Fruit fly (Drosophila melanogaster): Measurements from ENCODE around the gene Acyp2.

Gene Acyp2

dm6 chr3R:15792427-15792826, at the start of gene Acyp2:
Acyp2 (plus strand) TSS chr3R:15792688.
- TF ChIP-seq D1 (tag; optimal IDR thresholded peaks at IDR 0.05), result no peak
- no peak for TF ChIP-seq CG13204 (GFP tag; optimal IDR thresholded peaks at IDR 0.05)
- TF ChIP-seq CG8159 (tag; optimal IDR thresholded peaks at IDR 0.05), result no peak

DNA sequence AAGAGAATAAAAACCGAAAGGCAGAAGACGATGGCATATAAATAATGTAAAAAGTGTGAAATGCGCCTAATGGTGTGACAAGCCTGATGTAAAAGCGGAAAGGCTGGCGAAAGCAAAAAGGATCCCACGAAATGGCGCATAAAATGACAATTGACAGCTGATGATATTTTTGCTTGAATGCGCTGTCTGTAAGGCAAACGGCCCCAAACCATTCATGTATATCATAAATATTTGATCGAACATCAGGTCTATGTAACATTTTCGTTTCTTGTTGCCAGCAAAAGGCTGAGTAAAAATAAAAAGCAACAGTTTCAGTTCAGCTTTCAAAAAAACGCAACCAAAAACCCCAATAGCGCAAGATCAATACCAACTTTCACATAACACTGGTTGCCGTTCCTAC, 48.1 kb upstream of the Acyp2 start, which contains the start of gene CG4520:
Gene CG4520, plus strand, starts transcription at position 301 of the 400 bp plus-strand sequence.
- TF ChIP-seq CG9948 (tag; optimal IDR thresholded peaks at IDR 0.05) (no peak), CG13204 (GFP tag; optimal IDR thresholded peaks at IDR 0.05) (no peak)

DNA sequence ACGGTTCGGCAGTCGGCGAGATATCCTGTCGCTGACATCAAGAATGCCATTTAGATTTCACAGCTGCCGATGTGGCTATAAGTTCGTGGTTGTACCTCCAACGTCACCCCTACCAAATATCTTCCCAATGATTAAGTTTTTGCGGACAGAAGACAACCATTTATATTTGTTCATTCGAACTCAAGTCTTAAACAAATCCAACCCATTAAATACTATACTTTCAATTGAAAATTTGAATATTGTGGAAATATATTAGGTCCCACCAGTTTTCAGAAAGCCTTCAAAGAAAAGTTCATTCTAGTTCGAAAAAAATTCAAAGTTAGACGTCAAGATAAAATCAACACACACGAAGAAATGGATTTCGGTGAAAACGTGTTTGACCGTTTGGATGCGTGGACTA, 29.7 kb upstream of the Acyp2 start, which contains the start of gene CG12784:
Gene CG12784, plus strand, starts transcription at position 301 of the 400 bp plus-strand sequence.
- TF ChIP-seq CG4496 (GFP tag; IDR thresholded peaks at IDR 0.05), result no peak
- TF ChIP-seq CG13204 (GFP tag; optimal IDR thresholded peaks at IDR 0.05), result no peak
- no peak for TF ChIP-seq fd96Ca (GFP tag; IDR thresholded peaks at IDR 0.05)
- no peak for TF ChIP-seq Snoo (tag; optimal IDR thresholded peaks at IDR 0.05)
- TF ChIP-seq CG32121 (GFP tag; IDR thresholded peaks at IDR 0.05), result no peak
- no peak for TF ChIP-seq CG10348 (GFP tag; IDR thresholded peaks at IDR 0.05)
- TF ChIP-seq CG8301 (tag; optimal IDR thresholded peaks at IDR 0.05), result no peak
- no peak for TF ChIP-seq CG8159 (tag; optimal IDR thresholded peaks at IDR 0.05)

DNA sequence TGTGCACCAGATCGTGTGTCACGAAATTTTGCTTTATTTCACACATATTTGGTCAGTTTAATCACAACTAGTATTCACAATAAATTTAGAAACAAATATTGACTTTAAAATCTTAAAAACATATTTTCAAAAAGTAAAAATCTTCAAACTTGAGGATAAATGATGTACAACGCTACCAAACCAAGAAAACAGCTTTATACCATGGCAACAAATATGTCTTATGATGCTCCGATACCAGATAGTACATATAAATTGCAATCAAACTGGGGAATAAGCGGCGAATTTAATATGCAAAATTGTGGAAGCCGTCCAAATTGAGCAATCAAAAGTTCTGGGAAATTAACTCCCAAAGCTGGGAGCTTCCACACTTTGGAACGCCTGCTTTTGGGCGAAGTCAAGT, 25.1 kb upstream of the Acyp2 start, which contains the start of gene CG5623:
Gene CG5623, minus strand, starts transcription at position 101 of the 400 bp plus-strand sequence.
- TF ChIP-seq CG9948 (tag; optimal IDR thresholded peaks at IDR 0.05) (no peak), Snoo (tag; optimal IDR thresholded peaks at IDR 0.05) (no peak), CG8159 (tag; optimal IDR thresholded peaks at IDR 0.05) (no peak), CG12605 (GFP tag; IDR thresholded peaks at IDR 0.05) (no peak), CG15710 (tag; optimal IDR thresholded peaks at IDR 0.05) (no peak), CG14655 (GFP tag; optimal IDR thresholded peaks at IDR 0.05) (no peak), CG32121 (GFP tag; IDR thresholded peaks at IDR 0.05) (no peak), CG13204 (GFP tag; optimal IDR thresholded peaks at IDR 0.05) (no peak), Pif1B (GFP tag; optimal IDR thresholded peaks at IDR 0.05) (no peak), Ets98B (GFP tag; IDR thresholded peaks at IDR 0.05) (no peak), fd96Ca (GFP tag; IDR thresholded peaks at IDR 0.05) (no peak), gl (tag; optimal IDR thresholded peaks at IDR 0.05) (no peak), CG34367 (tag; optimal IDR thresholded peaks at IDR 0.05) (no peak), Pif1A (GFP tag; optimal IDR thresholded peaks at IDR 0.05) (no peak), EcR (GFP tag; optimal IDR thresholded peaks at IDR 0.05) (no peak), rn (GFP tag; IDR thresholded peaks at IDR 0.05) (no peak), D1 (tag; optimal IDR thresholded peaks at IDR 0.05) (no peak)

DNA sequence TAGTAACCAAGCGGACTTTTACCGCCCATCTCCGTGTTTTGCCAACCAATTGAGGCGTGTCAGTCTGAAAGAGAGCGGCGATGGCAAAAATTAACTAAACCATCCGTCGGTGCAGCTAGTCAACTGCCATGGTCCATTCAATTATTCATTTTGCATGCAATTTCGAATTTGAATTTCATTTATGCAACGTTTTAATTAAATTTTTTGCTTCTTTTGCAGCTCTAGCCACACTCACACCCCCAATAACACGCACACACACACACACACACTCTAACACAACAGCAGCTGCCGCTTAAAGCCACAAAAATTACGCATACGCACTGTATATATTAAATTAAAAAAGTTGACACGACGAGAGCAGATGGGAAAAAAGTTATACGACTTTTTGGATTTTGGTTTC, 23.6 kb upstream of the Acyp2 start:
- no peak for TF ChIP-seq CG8159 (tag; optimal IDR thresholded peaks at IDR 0.05)
- no peak for TF ChIP-seq CG13204 (GFP tag; optimal IDR thresholded peaks at IDR 0.05)
- no peak for TF ChIP-seq CG8301 (tag; optimal IDR thresholded peaks at IDR 0.05)
- TF ChIP-seq CG15710 (tag; optimal IDR thresholded peaks at IDR 0.05), result no peak
- TF ChIP-seq CG14655 (GFP tag; optimal IDR thresholded peaks at IDR 0.05), result no peak
- TF ChIP-seq Ets98B (GFP tag; IDR thresholded peaks at IDR 0.05), result no peak

DNA sequence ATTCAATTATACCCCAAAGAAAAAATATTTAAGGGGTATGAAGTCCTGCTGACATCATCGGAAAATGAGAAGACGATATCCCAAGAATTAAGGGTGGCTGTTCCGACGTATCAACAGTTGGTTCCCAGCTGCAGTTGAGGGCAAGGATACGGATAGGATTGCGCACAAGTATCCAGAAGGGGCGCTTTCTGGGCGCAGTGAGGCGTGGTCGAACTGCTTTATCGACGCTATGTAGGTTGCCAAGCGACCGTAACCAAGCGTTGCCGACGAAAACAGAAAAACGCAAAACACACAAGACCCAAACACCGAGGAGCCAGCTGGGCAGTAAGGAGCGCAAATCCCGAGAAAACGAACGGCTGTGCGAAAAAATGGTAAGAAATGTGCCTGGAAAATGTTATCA, 18.4 kb upstream of the Acyp2 start, which contains the start of gene Ttc26:
Gene Ttc26, plus strand, starts transcription at position 289 of the 400 bp plus-strand sequence.
- no peak for TF ChIP-seq CG13204 (GFP tag; optimal IDR thresholded peaks at IDR 0.05)
- no peak for TF ChIP-seq CG8301 (tag; optimal IDR thresholded peaks at IDR 0.05)
- TF ChIP-seq CG15710 (tag; optimal IDR thresholded peaks at IDR 0.05), result no peak
- TF ChIP-seq Ets98B (GFP tag; IDR thresholded peaks at IDR 0.05), result no peak
- no peak for TF ChIP-seq EcR (GFP tag; optimal IDR thresholded peaks at IDR 0.05)
- TF ChIP-seq CG8159 (tag; optimal IDR thresholded peaks at IDR 0.05), result no peak

DNA sequence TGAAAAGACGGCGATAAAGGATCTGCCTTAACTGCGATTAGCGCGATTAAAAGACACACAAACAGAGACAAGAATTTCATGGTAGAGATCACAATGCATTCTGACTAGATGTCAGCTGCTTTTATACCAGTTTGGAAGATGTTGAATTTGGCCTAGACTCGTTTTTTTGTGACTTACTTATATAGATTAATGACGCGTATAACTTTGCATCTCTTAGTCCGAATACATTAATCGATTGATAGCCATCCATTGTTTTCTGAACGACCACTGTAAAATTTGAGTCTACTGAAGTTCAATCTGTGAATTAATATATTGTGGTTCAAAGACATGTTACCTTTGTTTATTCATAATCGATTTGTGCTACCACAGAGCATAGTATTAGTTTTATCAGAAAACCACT, 17.2 kb upstream of the Acyp2 start, which contains the start of gene CG45207:
Gene CG45207, minus strand, starts transcription at position 101 of the 400 bp plus-strand sequence.
- TF ChIP-seq CG8301 (tag; optimal IDR thresholded peaks at IDR 0.05) (no peak), Snoo (tag; optimal IDR thresholded peaks at IDR 0.05) (no peak), fd96Ca (GFP tag; IDR thresholded peaks at IDR 0.05) (no peak), CG8159 (tag; optimal IDR thresholded peaks at IDR 0.05) (no peak), CG10348 (GFP tag; IDR thresholded peaks at IDR 0.05) (no peak), gl (tag; optimal IDR thresholded peaks at IDR 0.05) (no peak), CG13204 (GFP tag; optimal IDR thresholded peaks at IDR 0.05) (no peak), CG4496 (GFP tag; IDR thresholded peaks at IDR 0.05) (no peak), CG17806 (tag; optimal IDR thresholded peaks at IDR 0.05) (no peak), EcR (GFP tag; optimal IDR thresholded peaks at IDR 0.05) (no peak), CG34367 (tag; optimal IDR thresholded peaks at IDR 0.05) (no peak), CG32121 (GFP tag; IDR thresholded peaks at IDR 0.05) (no peak), rn (GFP tag; IDR thresholded peaks at IDR 0.05) (no peak), CG9948 (tag; optimal IDR thresholded peaks at IDR 0.05) (no peak), CG15710 (tag; optimal IDR thresholded peaks at IDR 0.05) (no peak), D1 (tag; optimal IDR thresholded peaks at IDR 0.05) (no peak), Pif1A (GFP tag; optimal IDR thresholded peaks at IDR 0.05) (no peak), Pif1B (GFP tag; optimal IDR thresholded peaks at IDR 0.05) (no peak)
